Fruit fly (Drosophila melanogaster) whole organism, embryonic: ENCODE data around the gene nudC.

Experiments
- Abd-B ChIP-seq: fragments of 200-800 bp; sonication (Bioruptor generic); optimal IDR thresholded peaks from 2 replicates; lab custom pipeline; 2018; ENCODE audit warnings: missing biosample characterization, mild to moderate bottlenecking, missing genetic modification characterization, moderate library complexity
- B-H1 ChIP-seq: fragments of 200-800 bp; sonication (Bioruptor generic); IDR thresholded peaks from 3 replicates; pipeline ENCODE4 v1.3.6; 2022; ENCODE audit warnings: missing biosample characterization, missing genetic modification characterization
- C15 ChIP-seq: fragments of 200-800 bp; sonication (Bioruptor generic); IDR thresholded peaks from 3 replicates; pipeline ENCODE4 v1.3.6; 2022; ENCODE audit warnings: missing biosample characterization, missing genetic modification characterization
- CG10147 ChIP-seq: fragments of 200-800 bp; sonication (Bioruptor generic); optimal IDR thresholded peaks from 2 replicates; lab custom pipeline; 2019; ENCODE audit warnings: missing biosample characterization, mild to moderate bottlenecking, missing genetic modification characterization, moderate library complexity
- CG12942 ChIP-seq: fragments of 200-800 bp; sonication (Bioruptor generic); optimal IDR thresholded peaks from 3 replicates; lab custom pipeline; 2016; ENCODE audit warnings: missing biosample characterization, missing genetic modification characterization
- CG15479 ChIP-seq: fragments of 200-800 bp; sonication (Bioruptor generic); optimal IDR thresholded peaks from 3 replicates; lab custom pipeline; 2019; ENCODE audit warnings: missing biosample characterization, mild to moderate bottlenecking, missing genetic modification characterization, moderate library complexity
- CG1602 ChIP-seq: fragments of 200-800 bp; sonication (Bioruptor generic); optimal IDR thresholded peaks from 3 replicates; lab custom pipeline; 2016; ENCODE audit warnings: missing biosample characterization, missing genetic modification characterization
- CG17829 ChIP-seq: fragments of 200-800 bp; optimal IDR thresholded peaks from 2 replicates; lab custom pipeline; 2019; ENCODE audit warnings: missing biosample characterization, mild to moderate bottlenecking, missing genetic modification characterization, moderate library complexity
- CG18262 ChIP-seq: fragments of 200-800 bp; optimal IDR thresholded peaks from 3 replicates; lab custom pipeline; 2019; ENCODE audit warnings: missing biosample characterization, mild to moderate bottlenecking, missing genetic modification characterization, moderate library complexity
- CG18476 ChIP-seq: fragments of 200-800 bp; sonication (Bioruptor generic); optimal IDR thresholded peaks from 2 replicates; lab custom pipeline; 2016; ENCODE audit warnings: missing biosample characterization, mild to moderate bottlenecking, missing genetic modification characterization
- CG2120 ChIP-seq: fragments of 200-800 bp; sonication (Bioruptor generic); optimal IDR thresholded peaks from 3 replicates; lab custom pipeline; 2016; ENCODE audit warnings: missing biosample characterization, missing genetic modification characterization
- CG7271 ChIP-seq: fragments of 200-800 bp; sonication (Bioruptor generic); optimal IDR thresholded peaks from 2 replicates; lab custom pipeline; 2018; ENCODE audit warnings: missing biosample characterization, mild to moderate bottlenecking, missing genetic modification characterization, moderate library complexity
- CG7839 ChIP-seq: fragments of 200-800 bp; sonication (Bioruptor generic); optimal IDR thresholded peaks from 3 replicates; lab custom pipeline; 2018; ENCODE audit warnings: missing biosample characterization, mild to moderate bottlenecking, missing genetic modification characterization, moderate library complexity
- CG8924 ChIP-seq: fragments of 200-800 bp; optimal IDR thresholded peaks from 3 replicates; lab custom pipeline; 2019; ENCODE audit warnings: missing biosample characterization, mild to moderate bottlenecking, missing genetic modification characterization, moderate library complexity
- D ChIP-seq, 2 experiments: fragments of 200-800 bp in 1 of 2; fragments of >200 bp in 1 of 2; sonication (Bioruptor generic) in 1 of 2; optimal IDR thresholded peaks; 2 replicates in 1 of 2; 3 replicates in 1 of 2; lab custom pipeline; 2017; ENCODE audit warnings: mild to moderate bottlenecking in 1 of 2, missing biosample characterization in 1 of 2, missing genetic modification characterization in 1 of 2, missing genetic modification reagents in 1 of 2
- Dref ChIP-seq: fragments of 200-800 bp; sonication (Bioruptor generic); IDR thresholded peaks from 2 replicates; pipeline ENCODE4 v1.3.6; 2022; ENCODE audit warnings: missing biosample characterization, missing genetic modification characterization
- Fer3 ChIP-seq: fragments of 200-800 bp; sonication (Bioruptor generic); optimal IDR thresholded peaks from 2 replicates; lab custom pipeline; 2018; ENCODE audit warnings: missing biosample characterization, mild to moderate bottlenecking, missing genetic modification characterization, moderate library complexity
- Max ChIP-seq: fragments of 200-800 bp; sonication (Bioruptor generic); optimal IDR thresholded peaks from 2 replicates; lab custom pipeline; 2016; ENCODE audit warnings: missing biosample characterization, mild to moderate bottlenecking, missing genetic modification characterization
- NfI ChIP-seq: fragments of 200-800 bp; sonication (Bioruptor generic); optimal IDR thresholded peaks from 3 replicates; lab custom pipeline; 2018; ENCODE audit warnings: missing biosample characterization, mild to moderate bottlenecking, missing genetic modification characterization, moderate library complexity
- Ravus ChIP-seq: fragments of 200-800 bp; sonication (Bioruptor generic); IDR thresholded peaks from 2 replicates; pipeline ENCODE4 v1.3.6; 2022; ENCODE audit warnings: missing biosample characterization, missing genetic modification characterization
- Rfx ChIP-seq: fragments of 200-800 bp; sonication (Bioruptor generic); IDR thresholded peaks from 2 replicates; pipeline ENCODE4 v1.3.6; 2022; ENCODE audit warnings: missing biosample characterization, missing genetic modification characterization
- Scr ChIP-seq: fragments of 200-800 bp; sonication (Bioruptor generic); IDR thresholded peaks from 2 replicates; pipeline ENCODE4 v1.3.6; 2022; ENCODE audit warnings: missing biosample characterization, missing genetic modification characterization; ENCODE audit not compliant: partially characterized antibody
- Sox100B ChIP-seq: fragments of 200-800 bp; sonication (Bioruptor generic); optimal IDR thresholded peaks from 3 replicates; lab custom pipeline; 2018; ENCODE audit warnings: missing biosample characterization, mild to moderate bottlenecking, missing genetic modification characterization
- Sox102F ChIP-seq: fragments of 200-800 bp; sonication (Bioruptor generic); optimal IDR thresholded peaks from 2 replicates; lab custom pipeline; 2018; ENCODE audit warnings: missing biosample characterization, mild to moderate bottlenecking, missing genetic modification characterization, moderate library complexity
- Usf ChIP-seq: fragments of 200-800 bp; sonication (Bioruptor generic); optimal IDR thresholded peaks from 2 replicates; lab custom pipeline; 2017; ENCODE audit warnings: missing genotype, missing biosample characterization, missing genetic modification characterization
- Xrp1 ChIP-seq: fragments of 200-800 bp; sonication (Bioruptor generic); IDR thresholded peaks from 2 replicates; pipeline ENCODE4 v1.3.6; 2022; ENCODE audit warnings: missing biosample characterization, missing genetic modification characterization
- bigmax ChIP-seq: fragments of 200-800 bp; sonication (Bioruptor generic); optimal IDR thresholded peaks from 2 replicates; lab custom pipeline; 2018; ENCODE audit warnings: missing biosample characterization, mild to moderate bottlenecking, missing genetic modification characterization
- bsh ChIP-seq, 2 experiments: fragments of 200-800 bp; sonication (Bioruptor generic); optimal IDR thresholded peaks; 2 replicates each; lab custom pipeline; 2017 to 2018; ENCODE audit warnings: mild to moderate bottlenecking in 2 of 2, missing biosample characterization in 2 of 2, missing genetic modification characterization in 2 of 2, moderate library complexity in 1 of 2
- cad ChIP-seq: fragments of >200 bp; optimal IDR thresholded peaks from 2 replicates; lab custom pipeline; 2017; ENCODE audit warnings: missing biosample characterization, missing genetic modification characterization
- corto ChIP-seq: fragments of 200-800 bp; sonication (Bioruptor generic); optimal IDR thresholded peaks from 2 replicates; lab custom pipeline; 2016; ENCODE audit warnings: missing biosample characterization, mild to moderate bottlenecking, missing genetic modification characterization, moderate library complexity
- esg ChIP-seq: fragments of 200-800 bp; sonication (Bioruptor generic); conservative IDR thresholded peaks from 2 replicates; pipeline ENCODE4 v1.3.6; 2022; ENCODE audit warnings: missing biosample characterization, missing genetic modification characterization
- gt ChIP-seq: fragments of 200-800 bp; sonication (Bioruptor generic); IDR thresholded peaks from 2 replicates; pipeline ENCODE4 v1.3.6; 2022; ENCODE audit warnings: missing biosample characterization, missing genetic modification characterization
- her ChIP-seq: fragments of 200-800 bp; sonication (Bioruptor generic); optimal IDR thresholded peaks from 2 replicates; lab custom pipeline; 2016; ENCODE audit warnings: missing biosample characterization, missing genetic modification characterization
- insv ChIP-seq, 2 experiments: fragments of 200-800 bp; sonication (Bioruptor generic); optimal IDR thresholded peaks; 3 replicates each; lab custom pipeline; 2016 to 2018; ENCODE audit warnings: missing biosample characterization in 2 of 2, missing genetic modification characterization in 2 of 2
- kni ChIP-seq: fragments of 200-800 bp; sonication (Bioruptor generic); optimal IDR thresholded peaks from 3 replicates; lab custom pipeline; 2017; ENCODE audit warnings: mild to moderate bottlenecking, missing biosample characterization, missing genetic modification reagents, missing genetic modification characterization
- pho ChIP-seq: fragments of 200-800 bp; sonication (Bioruptor generic); optimal IDR thresholded peaks from 2 replicates; lab custom pipeline; 2016; ENCODE audit warnings: missing biosample characterization, missing genetic modification characterization
- pnt ChIP-seq: fragments of 200-800 bp; sonication (Bioruptor generic); optimal IDR thresholded peaks from 3 replicates; lab custom pipeline; 2016; ENCODE audit warnings: missing biosample characterization, missing genetic modification characterization
- pros ChIP-seq: fragments of 200-800 bp; sonication (Bioruptor generic); optimal IDR thresholded peaks from 3 replicates; lab custom pipeline; 2019; ENCODE audit warnings: missing biosample characterization, mild to moderate bottlenecking, missing genetic modification characterization, moderate library complexity
- row ChIP-seq: fragments of 200-800 bp; sonication (Bioruptor generic); IDR thresholded peaks from 3 replicates; pipeline ENCODE4 v1.3.6; 2022; ENCODE audit warnings: missing biosample characterization, missing genetic modification characterization
- slou ChIP-seq: fragments of 200-800 bp; sonication (Bioruptor generic); optimal IDR thresholded peaks from 3 replicates; lab custom pipeline; 2016; ENCODE audit warnings: missing biosample characterization, missing genetic modification characterization
- twi ChIP-seq: fragments of 200-800 bp; optimal IDR thresholded peaks from 2 replicates; lab custom pipeline; 2019; ENCODE audit warnings: missing biosample characterization, mild to moderate bottlenecking, missing genetic modification characterization, moderate library complexity
- vnd ChIP-seq: fragments of 200-800 bp; sonication (Bioruptor generic); IDR thresholded peaks from 3 replicates; pipeline ENCODE4 v1.3.6; 2022; ENCODE audit warnings: missing biosample characterization, missing genetic modification characterization; ENCODE audit not compliant: partially characterized antibody
- vvl ChIP-seq: fragments of 200-800 bp; sonication (Bioruptor generic); IDR thresholded peaks from 2 replicates; pipeline ENCODE4 v1.3.6; 2022; ENCODE audit warnings: missing biosample characterization, missing genetic modification characterization
- zen ChIP-seq: fragments of 200-800 bp; sonication (Bioruptor generic); optimal IDR thresholded peaks from 3 replicates; lab custom pipeline; 2018; ENCODE audit warnings: missing biosample characterization, mild to moderate bottlenecking, missing genetic modification characterization, moderate library complexity

Gene nudC

DNA sequence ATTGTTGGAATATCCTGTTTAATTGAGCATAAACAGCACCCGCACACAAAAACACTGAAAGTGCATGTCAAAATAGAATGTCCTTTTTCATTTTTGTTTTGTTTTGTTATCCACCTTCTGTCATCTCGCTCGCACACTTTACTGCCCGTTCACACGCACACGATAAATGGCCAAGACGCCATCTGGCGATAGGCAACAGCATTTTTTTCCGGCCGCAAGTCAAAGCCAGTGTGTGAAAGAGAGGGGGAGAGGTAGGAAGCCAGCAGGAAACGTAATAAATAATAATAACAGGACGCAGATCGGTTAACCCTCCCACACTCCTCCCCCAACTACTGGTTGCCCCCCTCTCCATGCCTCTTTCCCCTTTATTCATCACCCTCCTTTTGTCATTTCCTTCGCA lies 34.9 kb upstream of the nudC start (continued):
- peak; percentile 15 for TF ChIP-seq CG7271 (tag; lab: Kevin White, UChicago)
- TF ChIP-seq Sox102F (GFP tag; lab: Kevin White, UChicago) = peak; percentile 2
- TF ChIP-seq Sox100B (GFP tag; lab: Kevin White, UChicago) = peak; percentile 26
- TF ChIP-seq B-H1 (GFP tag; lab: Robert Waterston, UW) = no peak
- TF ChIP-seq CG18476 (GFP tag; lab: Kevin White, UChicago) = no peak
- TF ChIP-seq, all 482 proteins: peak for 154

dm6 chr3L:16772755-16773523 lies 31.9 kb upstream of the nudC start:
- TF ChIP-seq twi (tag; lab: Kevin White, UChicago) (peak; percentile 74), her (GFP tag; lab: Kevin White, UChicago) (no peak), C15 (GFP tag; lab: Robert Waterston, UW) (0 out of 3 replicates have a peak, but pooled peaks have one; percentile 17), Scr (GFP tag; lab: Robert Waterston, UW) (no peak), bigmax (GFP tag; lab: Kevin White, UChicago) (peak; percentile 45), cad (GFP tag; lab: Kevin White, UChicago) (peak; percentile 11), D (optimal IDR thresholded peaks at IDR 0.05; lab: Kevin White, UChicago) (peak; percentile 48), D (GFP tag; optimal IDR thresholded peaks at IDR 0.05; lab: Kevin White, UChicago) (no peak), kni (GFP tag; lab: Kevin White, UChicago) (peak; percentile 20), zen (tag; lab: Kevin White, UChicago) (peak; percentile 99), pros (GFP tag; lab: Kevin White, UChicago) (peak; percentile 92), insv (GFP tag; optimal IDR thresholded peaks at IDR 0.05; lab: Kevin White, UChicago) (peak in 1 of 2 experiments; percentile 27), Ravus (GFP tag; lab: Robert Waterston, UW) (no peak), CG15479 (GFP tag; lab: Kevin White, UChicago) (peak; percentile 72)

- TF ChIP-seq Rfx (GFP tag; lab: Robert Waterston, UW) = peak; percentile 68; the same call in 1 of the 2 replicates
- TF ChIP-seq NfI (GFP tag; lab: Kevin White, UChicago) = peak; percentile 38
- TF ChIP-seq CG8924 = peak; percentile 43
- peak; percentile 51 for TF ChIP-seq Dref
- no peak for TF ChIP-seq pho (GFP tag; lab: Kevin White, UChicago)
- peak; percentile 87 for TF ChIP-seq row (GFP tag; lab: Robert Waterston, UW)
- TF ChIP-seq CG1602 (GFP tag; lab: Kevin White, UChicago) = peak; percentile 63
- TF ChIP-seq CG7839 (tag; lab: Kevin White, UChicago) = peak; percentile 64
- no peak for TF ChIP-seq corto (GFP tag; lab: Kevin White, UChicago)
- TF ChIP-seq CG18262 (tag; lab: Kevin White, UChicago) = peak; percentile 51
- TF ChIP-seq CG2120 (GFP tag; lab: Kevin White, UChicago) = peak; percentile 55
- TF ChIP-seq slou (GFP tag; lab: Kevin White, UChicago) = peak; percentile 49
- TF ChIP-seq Fer3 = peak; percentile 33
- TF ChIP-seq vnd = peak; percentile 61; the same call in 2 of the 3 replicates
- TF ChIP-seq bsh (GFP tag; optimal IDR thresholded peaks at IDR 0.05; lab: Kevin White, UChicago) = peak in 1 of 2 experiments; percentile 28
- TF ChIP-seq gt = no peak
- TF ChIP-seq Max (GFP tag; lab: Kevin White, UChicago) = peak; percentile 11
- peak; percentile 63 for TF ChIP-seq CG17829 (tag; lab: Kevin White, UChicago)
- peak; percentile 40 for TF ChIP-seq CG12942 (GFP tag; lab: Kevin White, UChicago)
- peak; percentile 58 for TF ChIP-seq Abd-B
- TF ChIP-seq vvl (GFP tag; lab: Robert Waterston, UW) = peak; percentile 55; the same call in 1 of the 2 replicates
- TF ChIP-seq Xrp1 (GFP tag; lab: Robert Waterston, UW) = peak; percentile 45; the same call in 1 of the 2 replicates
- no peak for TF ChIP-seq Usf
- TF ChIP-seq CG10147 (GFP tag; lab: Kevin White, UChicago) = peak; percentile 3
- no peak for TF ChIP-seq esg (GFP tag; lab: Robert Waterston, UW)
- no peak for TF ChIP-seq pnt (GFP tag; lab: Kevin White, UChicago)
Measured at dm6 chr3L:16779704-16780173, 25.1 kb upstream of the nudC start, which contains the start of the genes mus302 and CG9705. TSS of gene mus302 (minus strand) at chr3L:16779736. TSS of gene CG9705 (plus strand) at chr3L:16780100.
